Worm (Caenorhabditis elegans) whole organism, L1 larva: ENCODE results near the gene F41G3.5.

Experiments used
- C04F5.9 ChIP-seq: sonication (generic microtip); optimal IDR thresholded peaks from 2 replicates; lab custom pipeline; 2016; ENCODE audit warnings: missing genetic modification characterization, missing compliant biosample characterization
- C16A3.4 ChIP-seq: fragments of 150-350 bp; optimal IDR thresholded peaks from 2 replicates; lab custom pipeline; 2014; ENCODE audit warnings: missing biosample characterization, missing genetic modification characterization
- C34B4.2 ChIP-seq: sonication (generic microtip); optimal IDR thresholded peaks from 2 replicates; lab custom pipeline; 2017; ENCODE audit warnings: mild to moderate bottlenecking, missing genetic modification characterization, missing compliant biosample characterization
- alr-1 ChIP-seq: fragments of 200-800 bp; sonication (Bioruptor generic); optimal IDR thresholded peaks from 2 replicates; lab custom pipeline; 2018; ENCODE audit warnings: borderline replicate concordance, mild to moderate bottlenecking, missing genetic modification characterization, missing compliant biosample characterization
- ama-1 ChIP-seq: fragments of 150-350 bp; optimal IDR thresholded peaks from 2 replicates; lab custom pipeline; 2014
- ceh-8 ChIP-seq: fragments of 200-800 bp; sonication (Bioruptor generic); optimal IDR thresholded peaks from 2 replicates; lab custom pipeline; 2018; ENCODE audit warnings: mild to moderate bottlenecking, missing genetic modification characterization, moderate library complexity, missing compliant biosample characterization
- ceh-88 ChIP-seq: fragments of 200-800 bp; sonication (Bioruptor generic); IDR thresholded peaks from 2 replicates; pipeline ENCODE4 v1.3.6; 2022; ENCODE audit warnings: missing genetic modification characterization, missing compliant biosample characterization
- ceh-90 ChIP-seq: sonication (generic microtip); optimal IDR thresholded peaks from 2 replicates; lab custom pipeline; 2016; ENCODE audit warnings: missing genetic modification characterization, missing compliant biosample characterization
- ces-1 ChIP-seq: fragments of 150-350 bp; optimal IDR thresholded peaks from 2 replicates; lab custom pipeline; 2014; ENCODE audit warnings: missing biosample characterization, missing genetic modification reagents, missing genetic modification characterization
- dsc-1 ChIP-seq: sonication (generic microtip); optimal IDR thresholded peaks from 2 replicates; lab custom pipeline; 2016; ENCODE audit warnings: mild to moderate bottlenecking, missing genetic modification characterization, missing compliant biosample characterization
- efl-1 ChIP-seq, 4 experiments: fragments of 150-350 bp; optimal IDR thresholded peaks in 3 of 4; peaks in 1 of 4; 1 replicate in 1 of 4; 2 replicates in 3 of 4; lab custom pipeline; 2014; ENCODE audit warnings: missing biosample characterization in 2 of 4, missing genetic modification characterization in 2 of 4, missing genetic modification reagents in 2 of 4
- egl-13 ChIP-seq: sonication (generic microtip); optimal IDR thresholded peaks from 2 replicates; lab custom pipeline; 2016; ENCODE audit warnings: missing genotype, missing genetic modification reagents, missing genetic modification characterization, missing compliant biosample characterization
- fkh-10 ChIP-seq: sonication (generic microtip); optimal IDR thresholded peaks from 2 replicates; lab custom pipeline; 2017; ENCODE audit warnings: missing biosample characterization, missing genetic modification reagents, missing genetic modification characterization
- fkh-4 ChIP-seq: sonication (generic microtip); optimal IDR thresholded peaks from 2 replicates; lab custom pipeline; 2016; ENCODE audit warnings: missing compliant biosample characterization, missing genetic modification characterization, borderline replicate concordance
- fkh-8 ChIP-seq: sonication (generic microtip); optimal IDR thresholded peaks from 2 replicates; lab custom pipeline; 2016; ENCODE audit warnings: mild to moderate bottlenecking, missing genetic modification characterization, missing compliant biosample characterization
- fos-1 ChIP-seq: fragments of 150-350 bp; optimal IDR thresholded peaks from 2 replicates; lab custom pipeline; 2014; ENCODE audit warnings: missing biosample characterization, missing genetic modification characterization
- hlh-4 ChIP-seq: sonication (generic microtip); optimal IDR thresholded peaks from 2 replicates; lab custom pipeline; 2016; ENCODE audit warnings: mild to moderate bottlenecking, missing genetic modification characterization, missing compliant biosample characterization
- irx-1 ChIP-seq: sonication (generic microtip); optimal IDR thresholded peaks from 2 replicates; lab custom pipeline; 2016; ENCODE audit warnings: missing genetic modification characterization, missing compliant biosample characterization
- isw-1 ChIP-seq: fragments of 200-800 bp; sonication (Bioruptor generic); IDR thresholded peaks from 2 replicates; pipeline ENCODE4 v1.3.6; 2022; ENCODE audit warnings: missing genetic modification characterization, missing compliant biosample characterization
- lin-13 ChIP-seq: fragments of 150-350 bp; optimal IDR thresholded peaks from 2 replicates; lab custom pipeline; 2014; ENCODE audit warnings: missing biosample characterization, missing genetic modification reagents, missing genetic modification characterization
- lin-35 ChIP-seq, 2 experiments: fragments of 150-350 bp; optimal IDR thresholded peaks; 2 replicates each; lab custom pipeline; 2014; ENCODE audit warnings: missing biosample characterization in 2 of 2, missing genetic modification characterization in 2 of 2, missing genetic modification reagents in 2 of 2
- lin-39 ChIP-seq: fragments of 150-350 bp; optimal IDR thresholded peaks from 2 replicates; lab custom pipeline; 2014; ENCODE audit warnings: missing biosample characterization, missing genetic modification reagents, missing genetic modification characterization
- lir-3 ChIP-seq: sonication (generic microtip); optimal IDR thresholded peaks from 2 replicates; lab custom pipeline; 2016; ENCODE audit warnings: mild to moderate bottlenecking, missing genetic modification characterization, moderate library complexity, missing compliant biosample characterization; ENCODE audit not compliant: poor library complexity
- lsy-2 ChIP-seq, 2 experiments: fragments of 150-350 bp; optimal IDR thresholded peaks; 2 replicates each; lab custom pipeline; 2014; ENCODE audit warnings: missing biosample characterization in 2 of 2, missing genetic modification characterization in 2 of 2
- mdl-1 ChIP-seq, 2 experiments: fragments of 150-350 bp; optimal IDR thresholded peaks; 2 replicates each; lab custom pipeline; 2014 to 2017; ENCODE audit warnings: missing biosample characterization in 2 of 2, missing genetic modification characterization in 2 of 2, inconsistent platforms in 1 of 2
- mep-1 ChIP-seq: fragments of 150-350 bp; optimal IDR thresholded peaks from 2 replicates; lab custom pipeline; 2014; ENCODE audit warnings: missing biosample characterization, missing genetic modification characterization
- nhr-11 ChIP-seq: fragments of 150-350 bp; optimal IDR thresholded peaks from 2 replicates; lab custom pipeline; 2014; ENCODE audit warnings: missing biosample characterization, missing genetic modification characterization
- nhr-12 ChIP-seq: sonication (generic microtip); optimal IDR thresholded peaks from 2 replicates; lab custom pipeline; 2017; ENCODE audit warnings: missing biosample characterization, missing genetic modification characterization
- nhr-20 ChIP-seq: sonication (generic microtip); optimal IDR thresholded peaks from 2 replicates; lab custom pipeline; 2016; ENCODE audit warnings: mild to moderate bottlenecking, missing genetic modification characterization, missing compliant biosample characterization
- nhr-28 ChIP-seq: fragments of 150-350 bp; optimal IDR thresholded peaks from 2 replicates; lab custom pipeline; 2014; ENCODE audit warnings: missing biosample characterization, missing genetic modification characterization
- nhr-71 ChIP-seq: sonication (generic microtip); optimal IDR thresholded peaks from 2 replicates; lab custom pipeline; 2016; ENCODE audit warnings: mild to moderate bottlenecking, missing genetic modification characterization, moderate library complexity, missing compliant biosample characterization
- pag-3 ChIP-seq: sonication (generic microtip); optimal IDR thresholded peaks from 2 replicates; lab custom pipeline; 2017; ENCODE audit warnings: missing genetic modification characterization, mild to moderate bottlenecking, missing compliant biosample characterization, antibody characterized with exemption, borderline replicate concordance; ENCODE audit not compliant: insufficient read depth
- rnt-1 ChIP-seq: sonication (generic microtip); optimal IDR thresholded peaks from 2 replicates; lab custom pipeline; 2016; ENCODE audit warnings: mild to moderate bottlenecking, missing genetic modification characterization, moderate library complexity, missing compliant biosample characterization
- sox-4 ChIP-seq: sonication (generic microtip); optimal IDR thresholded peaks from 2 replicates; lab custom pipeline; 2016; ENCODE audit warnings: missing genetic modification characterization, missing compliant biosample characterization
- sup-37 ChIP-seq: fragments of 200-800 bp; sonication (Bioruptor generic); optimal IDR thresholded peaks from 2 replicates; lab custom pipeline; 2018; ENCODE audit warnings: mild to moderate bottlenecking, missing genetic modification characterization, missing compliant biosample characterization
- swsn-7 ChIP-seq: sonication (generic microtip); optimal IDR thresholded peaks from 2 replicates; lab custom pipeline; 2016; ENCODE audit warnings: missing genetic modification characterization, missing compliant biosample characterization
- tbx-2 ChIP-seq: sonication (generic microtip); optimal IDR thresholded peaks from 2 replicates; lab custom pipeline; 2016; ENCODE audit warnings: missing genetic modification characterization, missing compliant biosample characterization
- unc-130 ChIP-seq: fragments of 150-350 bp; optimal IDR thresholded peaks from 2 replicates; lab custom pipeline; 2017; ENCODE audit warnings: missing biosample characterization, missing genetic modification characterization, inconsistent platforms
- unc-86 ChIP-seq: sonication (generic microtip); optimal IDR thresholded peaks from 2 replicates; lab custom pipeline; 2016; ENCODE audit warnings: missing genetic modification characterization, missing compliant biosample characterization
- unc-98 ChIP-seq: fragments of 200-800 bp; sonication (Bioruptor generic); IDR thresholded peaks from 2 replicates; pipeline ENCODE4 v1.3.6; 2022; ENCODE audit warnings: missing genetic modification characterization, missing compliant biosample characterization
- vab-15 ChIP-seq: sonication (generic microtip); optimal IDR thresholded peaks from 2 replicates; lab custom pipeline; 2017; ENCODE audit warnings: missing genotype, mild to moderate bottlenecking, missing genetic modification characterization, missing compliant biosample characterization
- zag-1 ChIP-seq: fragments of 150-350 bp; optimal IDR thresholded peaks from 2 replicates; lab custom pipeline; 2014; ENCODE audit warnings: missing biosample characterization, missing genetic modification characterization
- zip-4 ChIP-seq: fragments of 200-800 bp; sonication (Bioruptor generic); optimal IDR thresholded peaks from 2 replicates; lab custom pipeline; 2018; ENCODE audit warnings: mild to moderate bottlenecking, missing genetic modification characterization, moderate library complexity, missing compliant biosample characterization
- ztf-11 ChIP-seq, 2 experiments: sonication (generic microtip); optimal IDR thresholded peaks; 2 replicates each; lab custom pipeline; 2016 to 2017; ENCODE audit warnings: missing genetic modification characterization in 2 of 2, missing biosample characterization in 1 of 2, missing compliant biosample characterization in 1 of 2
- ztf-4 ChIP-seq: fragments of 150-350 bp; optimal IDR thresholded peaks from 2 replicates; lab custom pipeline; 2014; ENCODE audit warnings: missing biosample characterization, missing genetic modification characterization

The F41G3.5 gene

DNA sequence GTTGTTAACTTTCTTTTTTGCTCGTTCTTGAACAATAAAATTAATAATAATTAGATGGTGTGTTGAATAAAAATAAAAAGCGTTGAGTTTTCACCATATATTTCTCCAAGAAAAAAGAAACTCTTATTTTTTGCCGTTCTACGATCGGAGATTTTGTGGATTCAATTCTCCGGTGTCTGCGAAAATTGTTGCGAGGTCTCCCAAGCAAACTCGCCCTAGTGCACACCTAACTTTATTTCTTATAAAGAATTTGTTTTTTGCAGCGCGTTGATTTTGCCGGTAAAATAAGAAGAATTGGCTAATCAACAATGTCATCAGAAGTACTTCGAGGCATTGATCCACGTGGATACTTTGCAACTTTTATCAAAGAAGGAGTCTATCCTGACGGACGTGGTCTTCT is 5.1 kb upstream of the F41G3.5 start, which contains the start of gene exos-8 (continued):
- no peak for TF ChIP-seq mdl-1 (tag; optimal IDR thresholded peaks at IDR 0.05; lab: Kevin White, UChicago)
- TF ChIP-seq tbx-2 (tag; lab: Kevin White, UChicago): peak; percentile 56
- TF ChIP-seq unc-98 (GFP tag; lab: Robert Waterston, UW): no peak
- TF ChIP-seq lsy-2 (tag; optimal IDR thresholded peaks at IDR 0.05; lab: Kevin White, UChicago): peak; percentile 28 to 80
- TF ChIP-seq ces-1: no peak
- TF ChIP-seq unc-130 (tag; lab: Kevin White, UChicago): peak; percentile 11
- TF ChIP-seq efl-1 (optimal IDR thresholded peaks at IDR 0.05; lab: Kevin White, UChicago): peak; percentile 68 to 76
- TF ChIP-seq efl-1 (GFP tag; optimal IDR thresholded peaks at IDR 0.05 in 1 of 2; lab: Kevin White, UChicago): peak; percentile 60 to 95

DNA sequence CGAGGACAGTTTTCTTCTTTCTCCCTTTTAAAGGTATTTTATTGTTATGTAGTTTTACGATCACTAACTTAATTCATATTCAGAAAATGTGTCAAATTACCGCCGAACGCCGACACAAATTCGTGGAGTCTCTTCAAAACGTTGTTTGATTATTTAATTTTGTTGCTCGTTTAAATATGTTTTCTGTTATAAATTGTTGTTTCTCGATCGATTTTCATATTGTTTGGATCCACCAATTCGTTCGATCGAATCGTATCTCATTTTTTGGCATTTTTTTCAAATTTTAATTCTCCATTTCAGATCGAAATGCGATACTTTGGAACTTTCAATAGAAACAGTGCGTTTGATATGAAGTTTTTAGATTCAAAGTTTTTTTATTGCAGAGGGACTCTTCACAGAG is 3.9 kb upstream of the F41G3.5 start, which contains the start of gene F41G3.6:
F41G3.6 (plus strand) TSS at position 301 of the 400 bp plus-strand sequence.
- TF ChIP-seq unc-86 (tag; lab: Kevin White, UChicago) (no peak), lin-35 (GFP tag; optimal IDR thresholded peaks at IDR 0.05; lab: Kevin White, UChicago) (no peak), swsn-7 (tag; lab: Kevin White, UChicago) (no peak), lin-13 (no peak), fkh-4 (tag; lab: Kevin White, UChicago) (no peak), nhr-20 (tag; lab: Kevin White, UChicago) (no peak), ceh-90 (tag; lab: Kevin White, UChicago) (no peak), ama-1 (lab: Kevin White, UChicago) (no peak), rnt-1 (no peak), unc-98 (GFP tag; lab: Robert Waterston, UW) (no peak), lin-39 (no peak), nhr-12 (tag; lab: Kevin White, UChicago) (no peak)

DNA sequence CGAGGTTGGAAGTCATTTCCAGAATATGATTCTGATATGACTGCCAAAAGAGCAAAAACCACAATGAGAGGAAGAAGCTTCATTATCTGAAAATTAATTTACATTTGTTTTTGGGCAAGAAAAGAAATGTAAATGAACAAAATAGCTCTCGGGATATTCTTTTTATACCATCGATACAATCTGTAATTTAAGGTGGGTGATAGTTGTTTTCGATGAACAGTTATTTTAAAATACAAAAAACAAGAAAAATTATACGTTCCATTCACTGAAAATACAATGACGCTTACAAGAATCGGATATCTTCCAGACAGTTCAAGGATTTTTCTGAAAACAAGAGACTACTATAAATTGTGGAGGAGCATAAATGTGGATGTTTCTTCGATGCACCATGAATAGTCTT is 1.9 kb upstream of the F41G3.5 start, which contains the start of gene ins-15:
ins-15 (minus strand) TSS at position 101 of the 400 bp plus-strand sequence.
- TF ChIP-seq efl-1 (optimal IDR thresholded peaks at IDR 0.05; lab: Kevin White, UChicago) (no peak), efl-1 (GFP tag; optimal IDR thresholded peaks at IDR 0.05 in 1 of 2; lab: Kevin White, UChicago) (peak in 1 of 2 experiments; percentile 12), fkh-8 (no peak)

DNA sequence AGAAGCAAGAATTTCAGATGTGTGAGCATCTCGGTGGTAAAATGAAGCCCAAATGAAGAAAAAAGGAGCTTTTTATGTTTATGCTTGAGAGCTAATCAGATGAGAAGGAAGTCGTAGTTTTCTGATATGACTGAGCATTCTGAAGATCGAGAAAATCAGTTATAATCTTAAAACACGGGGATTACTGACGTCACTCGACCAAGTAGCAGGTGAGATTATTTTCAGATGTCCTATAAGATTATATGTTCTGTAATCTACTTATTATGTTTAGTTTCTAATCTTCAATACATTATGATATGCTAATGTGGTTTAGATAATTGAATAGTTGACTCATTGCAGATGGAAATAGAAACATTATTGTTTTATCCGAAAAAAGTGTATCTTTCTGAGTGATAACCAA is 721 bp upstream of the F41G3.5 start, which contains the start of gene ins-14:
ins-14 (minus strand) TSS at position 32 of the 400 bp plus-strand sequence.
- TF ChIP-seq sup-37 (GFP tag; lab: Kevin White, UChicago) (no peak), irx-1 (tag; lab: Kevin White, UChicago) (no peak), zag-1 (no peak), sox-4 (tag; lab: Kevin White, UChicago) (peak; percentile 28), tbx-2 (tag; lab: Kevin White, UChicago) (no peak), nhr-20 (tag; lab: Kevin White, UChicago) (peak; percentile 4), nhr-11 (tag; lab: Kevin White, UChicago) (no peak), ama-1 (lab: Kevin White, UChicago) (no peak), C34B4.2 (tag; lab: Kevin White, UChicago) (no peak), ceh-8 (no peak), C04F5.9 (tag; lab: Kevin White, UChicago) (no peak), fos-1 (tag; lab: Kevin White, UChicago) (peak; percentile 33), mdl-1 (tag; optimal IDR thresholded peaks at IDR 0.05; lab: Kevin White, UChicago) (no peak), alr-1 (tag; lab: Kevin White, UChicago) (no peak), lir-3 (tag; lab: Kevin White, UChicago) (no peak), C16A3.4 (no peak), egl-13 (tag; lab: Kevin White, UChicago) (peak; percentile 60), efl-1 (optimal IDR thresholded peaks at IDR 0.05; lab: Kevin White, UChicago) (no peak), efl-1 (GFP tag; optimal IDR thresholded peaks at IDR 0.05 in 1 of 2; lab: Kevin White, UChicago) (peak in 1 of 2 experiments; percentile 75), nhr-28 (tag; lab: Kevin White, UChicago) (no peak), fkh-8 (peak; percentile 80), pag-3 (tag; lab: Kevin White, UChicago) (no peak), nhr-71 (tag; lab: Kevin White, UChicago) (peak; percentile 53), fkh-10 (GFP tag; lab: Kevin White, UChicago) (no peak), dsc-1 (tag; lab: Kevin White, UChicago) (peak; percentile 96), ceh-88 (GFP tag; lab: Robert Waterston, UW) (no peak), nhr-12 (tag; lab: Kevin White, UChicago) (no peak), mep-1 (tag; lab: Kevin White, UChicago) (no peak), ztf-11 (tag; optimal IDR thresholded peaks at IDR 0.05; lab: Kevin White, UChicago) (no peak), swsn-7 (tag; lab: Kevin White, UChicago) (no peak), hlh-4 (tag; lab: Kevin White, UChicago) (no peak), zip-4 (GFP tag; lab: Kevin White, UChicago) (no peak), isw-1 (GFP tag; lab: Robert Waterston, UW) (no peak), vab-15 (tag; lab: Kevin White, UChicago) (no peak), ztf-4 (no peak)
